Fruit fly (Drosophila melanogaster): ENCODE results near the gene koko.

koko gene

dm6 chr3R:18368595-18368994 lies 34.2 kb upstream of the koko start:
- no peak for TF ChIP-seq Jra (GFP tag; optimal IDR thresholded peaks at IDR 0.05)
- no peak for TF ChIP-seq N (GFP tag; optimal IDR thresholded peaks at IDR 0.05)
- TF ChIP-seq pan (optimal IDR thresholded peaks at IDR 0.05) = no peak
- TF ChIP-seq CG9705 (GFP tag; optimal IDR thresholded peaks at IDR 0.05) = no peak
- no peak for TF ChIP-seq Hnf4 (GFP tag; optimal IDR thresholded peaks at IDR 0.05)
- TF ChIP-seq Abd-B (GFP tag; optimal IDR thresholded peaks at IDR 0.05) = no peak
- TF ChIP-seq Dfd (GFP tag; optimal IDR thresholded peaks at IDR 0.05) = no peak
- no peak for TF ChIP-seq Rel (GFP tag; optimal IDR thresholded peaks at IDR 0.05)
- TF ChIP-seq Rel (tag; optimal IDR thresholded peaks at IDR 0.05) = no peak
- no peak for TF ChIP-seq dsf (GFP tag; optimal IDR thresholded peaks at IDR 0.05; ENCODE audit: borderline replicate concordance)

dm6 chr3R:18371346-18371745 lies 31.5 kb upstream of the koko start:
- TF ChIP-seq foxo (GFP tag; optimal IDR thresholded peaks at IDR 0.05) = peak in 1 of 2 experiments; percentile 5
- peak; percentile 5 for TF ChIP-seq woc (GFP tag; optimal IDR thresholded peaks at IDR 0.05)
- TF ChIP-seq CrebA (GFP tag; optimal IDR thresholded peaks at IDR 0.05; ENCODE audit: borderline replicate concordance) = no peak
- peak; percentile 4 for TF ChIP-seq rgr (GFP tag; optimal IDR thresholded peaks at IDR 0.05)

dm6 chr3R:18372688-18373304 lies 30.0 kb upstream of the koko start, which contains the start of gene gl:
gl (minus strand) TSS chr3R:18372738.
- TF ChIP-seq fru (GFP tag; optimal IDR thresholded peaks at IDR 0.05) (no peak), Abd-B (GFP tag; optimal IDR thresholded peaks at IDR 0.05) (no peak), Hr83 (GFP tag; optimal IDR thresholded peaks at IDR 0.05; ENCODE audit: poor library complexity, severe bottlenecking) (peak; percentile 9), sage (GFP tag; optimal IDR thresholded peaks at IDR 0.05) (no peak), CrebA (GFP tag; optimal IDR thresholded peaks at IDR 0.05; ENCODE audit: borderline replicate concordance) (no peak), woc (GFP tag; optimal IDR thresholded peaks at IDR 0.05) (no peak), usp (GFP tag; optimal IDR thresholded peaks at IDR 0.05) (no peak), Vsx2 (GFP tag; optimal IDR thresholded peaks at IDR 0.05; ENCODE audit: partially characterized antibody) (no peak)

dm6 chr3R:18380251-18380812 lies 22.5 kb upstream of the koko start:
- TF ChIP-seq dl (GFP tag; optimal IDR thresholded peaks at IDR 0.05; ENCODE audit: insufficient read depth in 1 of 2, partially characterized antibody in 2 of 2) = no peak
- no peak for TF ChIP-seq foxo (GFP tag; optimal IDR thresholded peaks at IDR 0.05)
- no peak for TF ChIP-seq CrebA (GFP tag; optimal IDR thresholded peaks at IDR 0.05; ENCODE audit: borderline replicate concordance)
- TF ChIP-seq lola (GFP tag; optimal IDR thresholded peaks at IDR 0.05) = no peak
- TF ChIP-seq Dfd (GFP tag; optimal IDR thresholded peaks at IDR 0.05) = no peak

- TF ChIP-seq rgr (GFP tag; optimal IDR thresholded peaks at IDR 0.05) (no peak), Hr78 (GFP tag; optimal IDR thresholded peaks at IDR 0.05) (no peak), Hr83 (GFP tag; optimal IDR thresholded peaks at IDR 0.05; ENCODE audit: poor library complexity, severe bottlenecking) (no peak), GATAd (GFP tag; optimal IDR thresholded peaks at IDR 0.05) (no peak), CG32264 (GFP tag; optimal IDR thresholded peaks at IDR 0.05) (no peak), ey (GFP tag; optimal IDR thresholded peaks at IDR 0.05) (no peak), usp (GFP tag; optimal IDR thresholded peaks at IDR 0.05) (no peak), brk (GFP tag; optimal IDR thresholded peaks at IDR 0.05) (no peak), Sp1 (GFP tag; optimal IDR thresholded peaks at IDR 0.05) (no peak), dmrt93B (GFP tag; optimal IDR thresholded peaks at IDR 0.05) (no peak), Dif (GFP tag; optimal IDR thresholded peaks at IDR 0.05; ENCODE audit: partially characterized antibody) (peak; percentile 70), psq (GFP tag; optimal IDR thresholded peaks at IDR 0.05) (peak; percentile 62), jim (GFP tag; optimal IDR thresholded peaks at IDR 0.05) (no peak), dl (GFP tag; optimal IDR thresholded peaks at IDR 0.05; ENCODE audit: insufficient read depth in 1 of 2, partially characterized antibody in 2 of 2) (no peak), h (GFP tag; optimal IDR thresholded peaks at IDR 0.05) (no peak), Jra (GFP tag; optimal IDR thresholded peaks at IDR 0.05) (no peak), HLH106 (tag; optimal IDR thresholded peaks at IDR 0.05) (no peak), Vsx2 (GFP tag; optimal IDR thresholded peaks at IDR 0.05; ENCODE audit: partially characterized antibody) (peak; percentile 15), lola (GFP tag; optimal IDR thresholded peaks at IDR 0.05) (no peak), Myc (optimal IDR thresholded peaks at IDR 0.05) (no peak), sv (GFP tag; optimal IDR thresholded peaks at IDR 0.05) (no peak), Rel (GFP tag; optimal IDR thresholded peaks at IDR 0.05) (no peak), Rel (tag; optimal IDR thresholded peaks at IDR 0.05) (peak; percentile 22)
Observed at dm6 chr3R:18381014-18381512, 21.8 kb upstream of the koko start, which contains the start of gene CG7675. CG7675 (minus strand) TSS chr3R:18381178.
